Fruit fly (Drosophila melanogaster) whole organism, embryonic: Measurements from ENCODE around the gene fzo.

ENCODE experiments used
- Abd-B ChIP-seq: fragments of 200-800 bp; sonication (Bioruptor generic); optimal IDR thresholded peaks from 2 replicates; lab custom pipeline; 2018; ENCODE audit warnings: missing biosample characterization, mild to moderate bottlenecking, missing genetic modification characterization, moderate library complexity
- Adf1 ChIP-seq: fragments of 200-800 bp; sonication (Bioruptor generic); IDR thresholded peaks from 2 replicates; pipeline ENCODE4 v1.3.6; 2022; ENCODE audit warnings: missing biosample characterization, missing genetic modification characterization
- Antp ChIP-seq: fragments of 200-800 bp; sonication (Bioruptor generic); optimal IDR thresholded peaks from 3 replicates; lab custom pipeline; 2016; ENCODE audit warnings: missing biosample characterization, missing genetic modification characterization
- BEAF-32 ChIP-seq: fragments of 200-800 bp; sonication (Bioruptor generic); optimal IDR thresholded peaks from 3 replicates; lab custom pipeline; 2017; ENCODE audit warnings: missing biosample characterization, missing genetic modification characterization, mild to moderate bottlenecking, moderate library complexity, missing genetic modification reagents
- CG1024 ChIP-seq: fragments of 200-800 bp; sonication (Bioruptor generic); IDR thresholded peaks from 2 replicates; pipeline ENCODE4 v1.3.6; 2022; ENCODE audit warnings: missing biosample characterization, missing genetic modification characterization
- CG11398 ChIP-seq: fragments of 200-800 bp; sonication (Bioruptor generic); optimal IDR thresholded peaks from 2 replicates; lab custom pipeline; 2016; ENCODE audit warnings: missing biosample characterization, missing genetic modification characterization
- CG12071 ChIP-seq: fragments of 200-800 bp; sonication (Bioruptor generic); optimal IDR thresholded peaks from 3 replicates; lab custom pipeline; 2018; ENCODE audit warnings: missing biosample characterization, mild to moderate bottlenecking, missing genetic modification characterization
- CG13624 ChIP-seq: fragments of 200-800 bp; sonication (Bioruptor generic); optimal IDR thresholded peaks from 2 replicates; lab custom pipeline; 2016; ENCODE audit warnings: missing biosample characterization, missing genetic modification characterization
- CG1603 ChIP-seq: fragments of 200-800 bp; sonication (Bioruptor generic); optimal IDR thresholded peaks from 2 replicates; lab custom pipeline; 2019; ENCODE audit warnings: missing biosample characterization, mild to moderate bottlenecking, missing genetic modification characterization, moderate library complexity
- CG16813 ChIP-seq: fragments of 200-800 bp; sonication (Bioruptor generic); IDR thresholded peaks from 3 replicates; pipeline ENCODE4 v1.3.6; 2022; ENCODE audit warnings: missing biosample characterization, missing genetic modification characterization; ENCODE audit not compliant: partially characterized antibody
- CG17328 ChIP-seq: fragments of 200-800 bp; sonication (Bioruptor generic); IDR thresholded peaks from 2 replicates; pipeline ENCODE4 v1.3.6; 2022; ENCODE audit warnings: missing biosample characterization, missing genetic modification characterization
- CG17912 ChIP-seq: fragments of 200-800 bp; sonication (Bioruptor generic); optimal IDR thresholded peaks from 2 replicates; lab custom pipeline; 2018; ENCODE audit warnings: missing biosample characterization, mild to moderate bottlenecking, missing genetic modification characterization
- CG34376 ChIP-seq: fragments of 200-800 bp; sonication (Bioruptor generic); optimal IDR thresholded peaks from 2 replicates; lab custom pipeline; 2018; ENCODE audit warnings: missing biosample characterization, mild to moderate bottlenecking, missing genetic modification characterization
- CG4707 ChIP-seq: fragments of 200-800 bp; sonication (Bioruptor generic); optimal IDR thresholded peaks from 2 replicates; lab custom pipeline; 2018; ENCODE audit warnings: missing biosample characterization, mild to moderate bottlenecking, missing genetic modification characterization, moderate library complexity
- CG4730 ChIP-seq: fragments of 200-800 bp; sonication (Bioruptor generic); IDR thresholded peaks from 2 replicates; pipeline ENCODE4 v1.3.6; 2022; ENCODE audit warnings: missing biosample characterization, missing genetic modification characterization
- CG5245 ChIP-seq: fragments of 200-800 bp; sonication (Bioruptor generic); optimal IDR thresholded peaks from 3 replicates; lab custom pipeline; 2016; ENCODE audit warnings: missing biosample characterization, missing genetic modification characterization
- CG5953 ChIP-seq: fragments of 200-800 bp; sonication (Bioruptor generic); IDR thresholded peaks from 2 replicates; pipeline ENCODE4 v1.3.6; 2022; ENCODE audit warnings: missing biosample characterization, missing genetic modification characterization
- CG6813 ChIP-seq: fragments of 200-800 bp; sonication (Bioruptor generic); optimal IDR thresholded peaks from 2 replicates; lab custom pipeline; 2017; ENCODE audit warnings: missing biosample characterization, missing genetic modification characterization, mild to moderate bottlenecking, moderate library complexity, missing genetic modification reagents
- CG9437 ChIP-seq: fragments of 200-800 bp; sonication (Bioruptor generic); optimal IDR thresholded peaks from 2 replicates; lab custom pipeline; 2018; ENCODE audit warnings: missing biosample characterization, mild to moderate bottlenecking, missing genetic modification characterization
- Eip74EF ChIP-seq, 2 experiments: fragments of 200-800 bp in 1 of 2; fragments of >200 bp in 1 of 2; sonication (Bioruptor generic) in 1 of 2; optimal IDR thresholded peaks; 2 replicates each; lab custom pipeline; 2017 to 2019; ENCODE audit warnings: missing biosample characterization in 2 of 2, missing genetic modification characterization in 2 of 2, mild to moderate bottlenecking in 1 of 2, moderate library complexity in 1 of 2
- HHEX ChIP-seq: fragments of 200-800 bp; sonication (Bioruptor generic); optimal IDR thresholded peaks from 3 replicates; lab custom pipeline; 2017; ENCODE audit warnings: missing biosample characterization, mild to moderate bottlenecking, missing genetic modification characterization, missing genetic modification reagents
- Hmx ChIP-seq: fragments of 200-800 bp; sonication (Bioruptor generic); optimal IDR thresholded peaks from 2 replicates; lab custom pipeline; 2016; ENCODE audit warnings: missing biosample characterization, missing genetic modification characterization
- Jarid2 ChIP-seq: fragments of 200-800 bp; sonication (Bioruptor generic); optimal IDR thresholded peaks from 3 replicates; lab custom pipeline; 2017; ENCODE audit warnings: mild to moderate bottlenecking, missing biosample characterization, missing genetic modification reagents, missing genetic modification characterization
- Meics ChIP-seq: fragments of 200-800 bp; sonication (Bioruptor generic); optimal IDR thresholded peaks from 2 replicates; lab custom pipeline; 2017; ENCODE audit warnings: missing biosample characterization, mild to moderate bottlenecking, missing genetic modification characterization
- Pdp1 ChIP-seq, 2 experiments: fragments of 200-800 bp; sonication (Bioruptor generic); optimal IDR thresholded peaks; 3 replicates each; lab custom pipeline; 2016; ENCODE audit warnings: missing biosample characterization in 2 of 2, missing genetic modification characterization in 2 of 2, mild to moderate bottlenecking in 1 of 2, moderate library complexity in 1 of 2
- bsh ChIP-seq, 2 experiments: fragments of 200-800 bp; sonication (Bioruptor generic); optimal IDR thresholded peaks; 2 replicates each; lab custom pipeline; 2017 to 2018; ENCODE audit warnings: mild to moderate bottlenecking in 2 of 2, missing biosample characterization in 2 of 2, missing genetic modification characterization in 2 of 2, moderate library complexity in 1 of 2
- cato ChIP-seq: fragments of 200-800 bp; sonication (Bioruptor generic); optimal IDR thresholded peaks from 2 replicates; lab custom pipeline; 2016; ENCODE audit warnings: missing biosample characterization, missing genetic modification characterization, borderline replicate concordance
- cg ChIP-seq: fragments of 200-800 bp; sonication (Bioruptor generic); optimal IDR thresholded peaks from 3 replicates; lab custom pipeline; 2019; ENCODE audit warnings: missing biosample characterization, mild to moderate bottlenecking, missing genetic modification characterization, moderate library complexity
- chm ChIP-seq: fragments of 200-800 bp; sonication (Bioruptor generic); IDR thresholded peaks from 2 replicates; pipeline ENCODE4 v1.3.6; 2022; ENCODE audit warnings: missing biosample characterization, missing genetic modification characterization
- crp ChIP-seq, 2 experiments: fragments of 200-800 bp; sonication (Bioruptor generic); optimal IDR thresholded peaks; 2 replicates in 1 of 2; 3 replicates in 1 of 2; lab custom pipeline; 2017; ENCODE audit warnings: missing biosample characterization in 2 of 2, missing genetic modification characterization in 2 of 2, mild to moderate bottlenecking in 1 of 2, moderate library complexity in 1 of 2
- disco-r ChIP-seq: fragments of 200-800 bp; sonication (Bioruptor generic); optimal IDR thresholded peaks from 2 replicates; lab custom pipeline; 2016; ENCODE audit warnings: missing biosample characterization, missing genetic modification characterization
- eve ChIP-seq, 2 experiments: fragments of >200 bp; optimal IDR thresholded peaks; 2 replicates each; lab custom pipeline; 2017; ENCODE audit warnings: missing biosample characterization in 2 of 2, missing genetic modification characterization in 2 of 2
- gfzf ChIP-seq: fragments of 200-800 bp; sonication (Bioruptor generic); optimal IDR thresholded peaks from 2 replicates; lab custom pipeline; 2016; ENCODE audit warnings: missing biosample characterization, mild to moderate bottlenecking, missing genetic modification characterization, moderate library complexity
- jing ChIP-seq: fragments of 200-800 bp; sonication (Bioruptor generic); optimal IDR thresholded peaks from 2 replicates; lab custom pipeline; 2018; ENCODE audit warnings: missing biosample characterization, mild to moderate bottlenecking, missing genetic modification characterization
- kay ChIP-seq: fragments of 200-800 bp; sonication (Bioruptor generic); optimal IDR thresholded peaks from 2 replicates; lab custom pipeline; 2016; ENCODE audit warnings: missing biosample characterization, missing genetic modification characterization
- knrl ChIP-seq: fragments of 200-800 bp; sonication (Bioruptor generic); IDR thresholded peaks from 3 replicates; pipeline ENCODE4 v1.3.6; 2022; ENCODE audit warnings: missing biosample characterization, missing genetic modification characterization; ENCODE audit not compliant: partially characterized antibody
- lbe ChIP-seq: fragments of 200-800 bp; sonication (Bioruptor generic); optimal IDR thresholded peaks from 2 replicates; lab custom pipeline; 2016; ENCODE audit warnings: missing biosample characterization, mild to moderate bottlenecking, missing genetic modification characterization
- lmd ChIP-seq: fragments of 200-800 bp; sonication (Bioruptor generic); IDR thresholded peaks from 2 replicates; pipeline ENCODE4 v1.3.6; 2022; ENCODE audit warnings: missing biosample characterization, missing genetic modification characterization
- lola ChIP-seq, 3 experiments: fragments of >200 bp in 2 of 3; fragments of 200-800 bp in 1 of 3; sonication (Bioruptor generic) in 1 of 3; optimal IDR thresholded peaks; 2 replicates each; lab custom pipeline; 2017 to 2019; ENCODE audit warnings: missing biosample characterization in 3 of 3, missing genetic modification characterization in 3 of 3, mild to moderate bottlenecking in 1 of 3, moderate library complexity in 1 of 3
- luna ChIP-seq: fragments of 200-800 bp; sonication (Bioruptor generic); optimal IDR thresholded peaks from 2 replicates; lab custom pipeline; 2016; ENCODE audit warnings: missing biosample characterization, missing genetic modification characterization
- otp ChIP-seq: fragments of 200-800 bp; sonication (Bioruptor generic); IDR thresholded peaks from 3 replicates; pipeline ENCODE4, ENCODE4 v1.3.6; 2022; ENCODE audit warnings: missing biosample characterization, missing genetic modification characterization
- pan ChIP-seq, 4 experiments: fragments of >200 bp in 3 of 4; fragments of 200-800 bp in 1 of 4; sonication (Bioruptor generic) in 1 of 4; optimal IDR thresholded peaks in 3 of 4; IDR thresholded peaks in 1 of 4; 2 replicates each; pipeline versions ENCODE4 v1.3.6 to Lab custom; 2017 to 2022; ENCODE audit warnings: missing biosample characterization in 2 of 4, missing genetic modification characterization in 2 of 4, mixed read lengths in 1 of 4
- pum ChIP-seq: fragments of 200-800 bp; sonication (Bioruptor generic); optimal IDR thresholded peaks from 2 replicates; lab custom pipeline; 2016; ENCODE audit warnings: missing biosample characterization, missing genetic modification characterization
- ro ChIP-seq: fragments of 200-800 bp; sonication (Bioruptor generic); IDR thresholded peaks from 2 replicates; pipeline ENCODE4 v1.3.6; 2022; ENCODE audit warnings: missing biosample characterization, missing genetic modification characterization
- slou ChIP-seq: fragments of 200-800 bp; sonication (Bioruptor generic); optimal IDR thresholded peaks from 3 replicates; lab custom pipeline; 2016; ENCODE audit warnings: missing biosample characterization, missing genetic modification characterization
- stc ChIP-seq: fragments of 200-800 bp; sonication (Bioruptor generic); IDR thresholded peaks from 2 replicates; pipeline ENCODE4 v1.3.6; 2022; ENCODE audit warnings: missing biosample characterization, missing genetic modification characterization
- tio ChIP-seq: fragments of 200-800 bp; sonication (Bioruptor generic); optimal IDR thresholded peaks from 2 replicates; lab custom pipeline; 2017; ENCODE audit warnings: missing biosample characterization, missing genetic modification characterization, inconsistent platforms
- usp ChIP-seq: fragments of >200 bp; optimal IDR thresholded peaks from 2 replicates; lab custom pipeline; 2017; ENCODE audit warnings: missing biosample characterization, missing genetic modification characterization

Gene fzo

dm6 chr3R:23156865-23157515 is 46.8 kb downstream of the fzo start (continued):
- TF ChIP-seq CG6813 (GFP tag; lab: Kevin White, UChicago) (no peak), usp (no peak), CG1024 (no peak), kay (GFP tag; lab: Kevin White, UChicago) (peak; percentile 41), otp (GFP tag; lab: Robert Waterston, UW) (no peak), slou (GFP tag; lab: Kevin White, UChicago) (no peak), jing (GFP tag; lab: Kevin White, UChicago) (no peak), luna (GFP tag; lab: Kevin White, UChicago) (no peak), CG1603 (tag; lab: Kevin White, UChicago) (peak; percentile 14), pum (GFP tag; lab: Kevin White, UChicago) (no peak), chm (GFP tag; lab: Robert Waterston, UW) (peak; percentile 44; the same call in 1 of the 2 replicates), CG13624 (GFP tag; lab: Kevin White, UChicago) (peak; percentile 97), cg (GFP tag; lab: Kevin White, UChicago) (peak; percentile 99), eve (GFP tag; optimal IDR thresholded peaks at IDR 0.05; lab: Kevin White, UChicago) (no peak), Pdp1 (GFP tag; optimal IDR thresholded peaks at IDR 0.05; lab: Kevin White, UChicago) (peak in 1 of 2 experiments; percentile 21), knrl (GFP tag; lab: Robert Waterston, UW) (no peak), CG34376 (peak; percentile 76), CG16813 (GFP tag; lab: Robert Waterston, UW) (no peak), CG17328 (GFP tag; lab: Robert Waterston, UW) (no peak), Eip74EF (GFP tag; optimal IDR thresholded peaks at IDR 0.05; lab: Kevin White, UChicago) (no peak), gfzf (GFP tag; lab: Kevin White, UChicago) (no peak), CG9437 (GFP tag; lab: Kevin White, UChicago) (peak; percentile 42), CG11398 (no peak), Hmx (GFP tag; lab: Kevin White, UChicago) (no peak), crp (GFP tag; optimal IDR thresholded peaks at IDR 0.05; lab: Kevin White, UChicago) (no peak), cato (GFP tag; lab: Kevin White, UChicago) (no peak), Abd-B (GFP tag; lab: Kevin White, UChicago) (no peak), CG5953 (0 out of 2 replicates have a peak, but pooled peaks have one; percentile 19), CG17912 (GFP tag; lab: Kevin White, UChicago) (peak; percentile 22), Meics (GFP tag; lab: Kevin White, UChicago) (peak; percentile 9), pan (optimal IDR thresholded peaks at IDR 0.05; lab: Kevin White, UChicago) (no peak), pan (GFP tag; optimal IDR thresholded peaks at IDR 0.05 in 1 of 2, IDR thresholded peaks at IDR 0.05 in 1 of 2) (no peak), CG4707 (GFP tag; lab: Kevin White, UChicago) (peak; percentile 35), ro (GFP tag; lab: Robert Waterston, UW) (no peak), BEAF-32 (GFP tag; lab: Kevin White, UChicago) (no peak), HHEX (no peak), lbe (GFP tag; lab: Kevin White, UChicago) (peak; percentile 2), tio (GFP tag; lab: Kevin White, UChicago) (no peak), bsh (GFP tag; optimal IDR thresholded peaks at IDR 0.05; lab: Kevin White, UChicago) (peak in 1 of 2 experiments; percentile 30), CG12071 (GFP tag; lab: Kevin White, UChicago) (no peak), CG4730 (no peak), stc (GFP tag; lab: Robert Waterston, UW) (no peak), Adf1 (peak; percentile 38; the same call in 1 of the 2 replicates), lmd (GFP tag; lab: Robert Waterston, UW) (no peak), lola (GFP tag; optimal IDR thresholded peaks at IDR 0.05; lab: Kevin White, UChicago) (peak in 1 of 3 experiments; percentile 66), disco-r (GFP tag; lab: Kevin White, UChicago) (no peak), Antp (GFP tag; lab: Kevin White, UChicago) (no peak), Jarid2 (GFP tag; lab: Kevin White, UChicago) (no peak), CG5245 (GFP tag; lab: Kevin White, UChicago) (no peak)
